Worm (Caenorhabditis elegans): ENCODE results near the gene R02E12.12.

DNA sequence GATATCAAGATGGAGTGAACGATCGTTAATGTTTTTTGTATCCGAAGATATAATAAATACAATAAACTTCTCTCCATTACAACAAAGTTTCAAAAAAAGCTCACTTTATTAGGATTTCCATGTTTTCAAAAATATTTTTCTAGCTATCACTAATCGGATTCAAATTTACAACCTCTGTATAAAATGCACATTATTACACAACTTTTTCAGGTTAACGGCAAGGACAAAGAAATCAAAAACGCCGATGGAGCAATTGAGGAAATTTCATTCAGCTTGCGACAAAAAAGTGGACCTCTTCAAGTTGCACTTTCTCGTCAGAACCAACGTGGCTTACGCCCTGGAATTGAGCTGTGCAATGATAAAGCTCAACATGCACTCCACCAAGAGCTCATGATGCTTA is 3.6 kb downstream of the R02E12.12 start:
- TF ChIP-seq skn-1 (tag; optimal IDR thresholded peaks at IDR 0.05) (no peak), sptf-1 (tag; optimal IDR thresholded peaks at IDR 0.05) (no peak), nhr-11 (tag; optimal IDR thresholded peaks at IDR 0.05) (no peak), ztf-4 (tag; optimal IDR thresholded peaks at IDR 0.05) (no peak), lin-35 (GFP tag; optimal IDR thresholded peaks at IDR 0.05) (no peak), fos-1 (tag; optimal IDR thresholded peaks at IDR 0.05) (no peak), aha-1 (tag; optimal IDR thresholded peaks at IDR 0.05) (no peak)
